Worm (Caenorhabditis elegans): Measurements from ENCODE around the gene hgap-2.
A peak's percentile ranks its signal among the peaks of the same experiment; 100 is the strongest.

hgap-2 gene

ce11 chrII:8637615-8638014 is 47.1 kb downstream of the hgap-2 start, which contains the start of gene vab-9:
vab-9 (minus strand) TSS chrII:8637715.
- TF ChIP-seq pag-3 (tag; optimal IDR thresholded peaks at IDR 0.05; ENCODE audit: borderline replicate concordance, insufficient read depth) (no peak), efl-3 (GFP tag; optimal IDR thresholded peaks at IDR 0.05) (no peak), efl-1 (optimal IDR thresholded peaks at IDR 0.05) (no peak), efl-1 (GFP tag; optimal IDR thresholded peaks at IDR 0.05 in 1 of 2) (peak in 1 of 2 experiments; percentile 39), nhr-77 (tag; optimal IDR thresholded peaks at IDR 0.05) (no peak)

- TF ChIP-seq blmp-1 (tag; optimal IDR thresholded peaks at IDR 0.05), result peak; percentile 24
- no peak for TF ChIP-seq nhr-77 (tag; optimal IDR thresholded peaks at IDR 0.05)
These were observed 50.3 kb downstream of the hgap-2 start, which contains the start of gene cutl-12 for ce11 chrII:8634386-8634785. cutl-12 (minus strand) TSS chrII:8634486.

- TF ChIP-seq Y116A8C.19 (tag; optimal IDR thresholded peaks at IDR 0.05; ENCODE audit: borderline replicate concordance) (no peak), snu-23 (GFP tag; optimal IDR thresholded peaks at IDR 0.05) (no peak), unc-86 (tag; optimal IDR thresholded peaks at IDR 0.05) (no peak), egl-13 (tag; optimal IDR thresholded peaks at IDR 0.05) (no peak), nhr-84 (tag; optimal IDR thresholded peaks at IDR 0.05) (no peak), fkh-10 (GFP tag; optimal IDR thresholded peaks at IDR 0.05) (no peak), sptf-1 (tag; optimal IDR thresholded peaks at IDR 0.05) (no peak), elt-3 (tag; optimal IDR thresholded peaks at IDR 0.05) (no peak), fkh-8 (tag; optimal IDR thresholded peaks at IDR 0.05) (no peak), ztf-11 (tag; optimal IDR thresholded peaks at IDR 0.05) (no peak), sox-4 (tag; optimal IDR thresholded peaks at IDR 0.05) (no peak), nhr-85 (tag) (no peak), efl-1 (optimal IDR thresholded peaks at IDR 0.05) (no peak), efl-1 (GFP tag; optimal IDR thresholded peaks at IDR 0.05 in 1 of 2) (no peak), zip-4 (GFP tag; optimal IDR thresholded peaks at IDR 0.05) (no peak), tbx-2 (tag; optimal IDR thresholded peaks at IDR 0.05) (no peak), xbp-1 (tag; optimal IDR thresholded peaks at IDR 0.05) (no peak), skn-1 (tag; optimal IDR thresholded peaks at IDR 0.05) (no peak), unc-30 (tag; optimal IDR thresholded peaks at IDR 0.05) (no peak)
These were observed 53.0 kb downstream of the hgap-2 start for ce11 chrII:8631766-8632165.

DNA sequence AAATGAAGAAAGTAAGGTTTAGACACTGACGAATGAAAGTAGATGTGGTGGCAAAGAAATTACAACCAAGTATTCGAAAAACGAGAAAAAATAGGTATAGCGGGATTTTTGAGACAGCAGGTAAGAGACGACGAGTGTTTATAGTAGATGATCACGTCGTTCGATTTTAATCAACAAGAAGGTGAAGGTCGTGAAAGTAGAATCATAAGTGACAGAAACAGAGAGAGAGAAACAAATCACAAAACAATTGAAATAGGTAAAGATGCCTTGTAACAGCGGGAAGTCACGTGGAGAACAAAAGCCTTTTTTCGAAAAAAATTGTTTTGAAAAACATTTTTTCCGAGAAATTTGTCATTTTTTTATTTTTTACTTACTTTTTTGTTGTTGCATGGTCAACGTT is 54.6 kb downstream of the hgap-2 start, which contains the start of gene T22C8.6:
T22C8.6 (minus strand) TSS at position 194 of the 400 bp plus-strand sequence.
- TF ChIP-seq skn-1 (tag; optimal IDR thresholded peaks at IDR 0.05) (no peak), blmp-1 (tag; optimal IDR thresholded peaks at IDR 0.05) (peak; percentile 78), mdl-1 (tag; optimal IDR thresholded peaks at IDR 0.05) (no peak), xbp-1 (tag; optimal IDR thresholded peaks at IDR 0.05) (no peak), pax-3 (tag; optimal IDR thresholded peaks at IDR 0.05) (no peak), lir-3 (tag; optimal IDR thresholded peaks at IDR 0.05; ENCODE audit: poor library complexity) (no peak), ceh-82 (tag; optimal IDR thresholded peaks at IDR 0.05) (no peak), nhr-237 (tag; optimal IDR thresholded peaks at IDR 0.05) (no peak), elt-2 (tag; optimal IDR thresholded peaks at IDR 0.05) (no peak), nhr-11 (tag; optimal IDR thresholded peaks at IDR 0.05) (no peak), fkh-8 (tag; optimal IDR thresholded peaks at IDR 0.05) (no peak), nhr-28 (tag; optimal IDR thresholded peaks at IDR 0.05) (no peak), swsn-7 (tag; optimal IDR thresholded peaks at IDR 0.05) (no peak), lin-15B (tag; optimal IDR thresholded peaks at IDR 0.05) (no peak), nhr-85 (tag) (peak; percentile 75), elt-3 (tag; optimal IDR thresholded peaks at IDR 0.05) (peak in 1 of 6 experiments; percentile 25), lin-14 (GFP tag; optimal IDR thresholded peaks at IDR 0.05) (peak; percentile 48), nhr-20 (tag; optimal IDR thresholded peaks at IDR 0.05) (peak; percentile 47), nhr-19 (GFP tag; conservative IDR thresholded peaks at IDR 0.05) (no peak), sox-4 (tag; optimal IDR thresholded peaks at IDR 0.05) (no peak), lin-35 (GFP tag; optimal IDR thresholded peaks at IDR 0.05) (peak in 1 of 2 experiments; percentile 3)
